Fruit fly (Drosophila melanogaster): ENCODE measurements around the gene CG10584.

CG10584 gene

DNA sequence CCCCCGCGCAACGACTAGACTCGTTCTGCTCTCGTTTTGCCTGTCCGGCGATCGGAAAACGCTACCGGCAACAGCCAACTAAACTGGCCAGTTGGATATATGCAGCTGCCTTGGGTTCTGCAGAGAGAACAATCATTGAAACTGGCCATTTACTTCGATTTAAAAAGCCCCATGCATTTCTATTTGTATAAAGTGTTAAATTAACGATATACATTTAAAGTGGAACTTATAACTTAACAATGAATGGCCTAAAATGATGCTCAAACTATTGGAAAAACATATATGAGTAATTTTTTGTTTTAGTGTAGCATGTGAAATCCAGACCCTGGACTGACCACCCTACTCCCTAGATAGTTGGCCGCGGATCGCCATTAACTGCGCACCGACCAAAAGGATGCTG is 42.3 kb downstream of the CG10584 start (continued):
- TF ChIP-seq pdm3 (GFP tag; optimal IDR thresholded peaks at IDR 0.05) (peak; percentile 59), esn (GFP tag; optimal IDR thresholded peaks at IDR 0.05) (no peak), Sox14 (GFP tag; optimal IDR thresholded peaks at IDR 0.05) (peak; percentile 75), Sox102F (GFP tag; optimal IDR thresholded peaks at IDR 0.05) (no peak), Eip78C (GFP tag) (peak; percentile 90), CG6854 (GFP tag; optimal IDR thresholded peaks at IDR 0.05) (no peak), fkh (GFP tag; optimal IDR thresholded peaks at IDR 0.05) (no peak), CG9139 (GFP tag; optimal IDR thresholded peaks at IDR 0.05) (peak; percentile 45), Hr39 (GFP tag; optimal IDR thresholded peaks at IDR 0.05) (no peak), CG10631 (GFP tag; optimal IDR thresholded peaks at IDR 0.05) (peak; percentile 84), CG11902 (GFP tag; optimal IDR thresholded peaks at IDR 0.05) (no peak), CG10669 (GFP tag; optimal IDR thresholded peaks at IDR 0.05) (peak; percentile 78), CG11762 (GFP tag; optimal IDR thresholded peaks at IDR 0.05; ENCODE audit: insufficient read depth) (peak; percentile 5), eg (GFP tag; IDR thresholded peaks at IDR 0.05) (peak; percentile 54; the same call in 2 of the 3 replicates), CG32006 (GFP tag; optimal IDR thresholded peaks at IDR 0.05) (peak; percentile 57), CG31627 (GFP tag; optimal IDR thresholded peaks at IDR 0.05) (no peak), Ets96B (tag; optimal IDR thresholded peaks at IDR 0.05) (peak; percentile 86), ss (GFP tag; optimal IDR thresholded peaks at IDR 0.05) (peak; percentile 54 to 79), CG11294 (GFP tag; IDR thresholded peaks at IDR 0.05) (no peak)

- no peak for TF ChIP-seq CG6792 (GFP tag; optimal IDR thresholded peaks at IDR 0.05)
- TF ChIP-seq Sox102F (GFP tag; optimal IDR thresholded peaks at IDR 0.05), result no peak
- peak; percentile 47 for TF ChIP-seq acj6 (GFP tag; optimal IDR thresholded peaks at IDR 0.05)
- TF ChIP-seq eg (GFP tag; IDR thresholded peaks at IDR 0.05), result peak; percentile 54; the same call in 1 of the 3 replicates
- TF ChIP-seq CG15336 (GFP tag; IDR thresholded peaks at IDR 0.05), result peak; percentile 47
- peak; percentile 13 for TF ChIP-seq CG3919 (GFP tag; optimal IDR thresholded peaks at IDR 0.05)
- TF ChIP-seq Met (GFP tag; optimal IDR thresholded peaks at IDR 0.05), result no peak
- no peak for TF ChIP-seq CG9139 (GFP tag; optimal IDR thresholded peaks at IDR 0.05)
- TF ChIP-seq Sox14 (GFP tag; optimal IDR thresholded peaks at IDR 0.05), result peak; percentile 3
- TF ChIP-seq CG11902 (GFP tag; optimal IDR thresholded peaks at IDR 0.05), result no peak
- TF ChIP-seq Eip78C (GFP tag), result peak; percentile 1
- peak; percentile 14 for TF ChIP-seq pdm3 (GFP tag; optimal IDR thresholded peaks at IDR 0.05)
- TF ChIP-seq spab (GFP tag; optimal IDR thresholded peaks at IDR 0.05), result peak; percentile 20
- TF ChIP-seq OdsH (GFP tag; optimal IDR thresholded peaks at IDR 0.05), result peak; percentile 30
- peak; percentile 24 for TF ChIP-seq CG6808 (GFP tag; optimal IDR thresholded peaks at IDR 0.05)
- no peak for TF ChIP-seq Blimp-1 (GFP tag; optimal IDR thresholded peaks at IDR 0.05)
- peak; percentile 17 for TF ChIP-seq CG34406 (GFP tag; optimal IDR thresholded peaks at IDR 0.05)
- TF ChIP-seq Lpt (GFP tag; optimal IDR thresholded peaks at IDR 0.05), result no peak
- TF ChIP-seq Hr39 (GFP tag; optimal IDR thresholded peaks at IDR 0.05), result no peak
- TF ChIP-seq dsx (GFP tag; optimal IDR thresholded peaks at IDR 0.05; ENCODE audit: poor library complexity, severe bottlenecking), result peak; percentile 20
- TF ChIP-seq CG8119 (GFP tag; IDR thresholded peaks at IDR 0.05), result peak; percentile 42; the same call in 1 of the 3 replicates
- TF ChIP-seq CG10631 (GFP tag; optimal IDR thresholded peaks at IDR 0.05), result peak; percentile 59
- peak; percentile 49 for TF ChIP-seq achi (GFP tag; optimal IDR thresholded peaks at IDR 0.05)
- TF ChIP-seq CG8319 (GFP tag; optimal IDR thresholded peaks at IDR 0.05), result no peak
- 0 out of 2 replicates have a peak, but pooled peaks have one; percentile 33 for TF ChIP-seq Gug (GFP tag; IDR thresholded peaks at IDR 0.05)
- peak; percentile 39 for TF ChIP-seq CG32006 (GFP tag; optimal IDR thresholded peaks at IDR 0.05)
- TF ChIP-seq ss (GFP tag; optimal IDR thresholded peaks at IDR 0.05), result peak in 1 of 2 experiments; percentile 27
- TF ChIP-seq Smox (GFP tag; optimal IDR thresholded peaks at IDR 0.05), result peak; percentile 16
- no peak for TF ChIP-seq CG16779 (tag; optimal IDR thresholded peaks at IDR 0.05)
- TF ChIP-seq fd59A (GFP tag; optimal IDR thresholded peaks at IDR 0.05), result peak; percentile 56
- TF ChIP-seq CG1621 (tag; optimal IDR thresholded peaks at IDR 0.05), result no peak
- no peak for TF ChIP-seq net (GFP tag; optimal IDR thresholded peaks at IDR 0.05)
- TF ChIP-seq CG7368 (GFP tag; optimal IDR thresholded peaks at IDR 0.05), result no peak
- TF ChIP-seq Ets21C (GFP tag; optimal IDR thresholded peaks at IDR 0.05), result no peak
- TF ChIP-seq Ets96B (tag; optimal IDR thresholded peaks at IDR 0.05), result peak; percentile 55
- TF ChIP-seq CG11294 (GFP tag; IDR thresholded peaks at IDR 0.05), result no peak
- TF ChIP-seq svp (GFP tag), result peak; percentile 52
- TF ChIP-seq fd85E (GFP tag; optimal IDR thresholded peaks at IDR 0.05), result no peak
- TF ChIP-seq CG6854 (GFP tag; optimal IDR thresholded peaks at IDR 0.05), result no peak
- TF ChIP-seq CG6276 (GFP tag; optimal IDR thresholded peaks at IDR 0.05), result no peak
- no peak for TF ChIP-seq CG8632 (GFP tag; optimal IDR thresholded peaks at IDR 0.05)
- peak; percentile 13 for TF ChIP-seq topi (GFP tag; optimal IDR thresholded peaks at IDR 0.05)
- TF ChIP-seq dac (GFP tag; optimal IDR thresholded peaks at IDR 0.05), result no peak
These were observed 43.3 kb downstream of the CG10584 start for dm6 chr3L:20987895-20988294.
